Fruit fly (Drosophila melanogaster) whole organism, prepupa: ENCODE measurements around the gene CG46426.

Experiments used
- Blimp-1 ChIP-seq: fragments of 200-800 bp; sonication (Bioruptor generic); optimal IDR thresholded peaks from 3 replicates; lab custom pipeline; 2017; ENCODE audit warnings: missing biosample characterization, missing genetic modification characterization, mild to moderate bottlenecking, moderate library complexity, missing genetic modification reagents
- CG10631 ChIP-seq: fragments of 200-800 bp; sonication (Bioruptor generic); optimal IDR thresholded peaks from 2 replicates; lab custom pipeline; 2016; ENCODE audit warnings: missing biosample characterization, missing genetic modification characterization
- CG10669 ChIP-seq: fragments of 200-800 bp; sonication (Bioruptor generic); optimal IDR thresholded peaks from 3 replicates; lab custom pipeline; 2018; ENCODE audit warnings: missing biosample characterization, mild to moderate bottlenecking, missing genetic modification characterization, moderate library complexity
- CG11294 ChIP-seq: fragments of 200-800 bp; sonication (Bioruptor generic); IDR thresholded peaks from 2 replicates; pipeline ENCODE4 v1.3.6; 2022; ENCODE audit warnings: missing biosample characterization, missing genetic modification characterization
- CG11762 ChIP-seq: fragments of 200-800 bp; sonication (Bioruptor generic); optimal IDR thresholded peaks from 3 replicates; lab custom pipeline; 2016; ENCODE audit warnings: missing biosample characterization, missing genetic modification characterization; ENCODE audit not compliant: insufficient read depth
- CG11902 ChIP-seq: fragments of 200-800 bp; sonication (Bioruptor generic); optimal IDR thresholded peaks from 3 replicates; lab custom pipeline; 2016; ENCODE audit warnings: missing biosample characterization, missing genetic modification characterization
- CG15336 ChIP-seq: fragments of 200-800 bp; sonication (Bioruptor generic); IDR thresholded peaks from 2 replicates; pipeline ENCODE4 v1.3.6; 2022; ENCODE audit warnings: missing biosample characterization, missing genetic modification characterization
- CG1621 ChIP-seq: fragments of 200-800 bp; sonication (Bioruptor generic); optimal IDR thresholded peaks from 3 replicates; lab custom pipeline; 2018; ENCODE audit warnings: missing biosample characterization, mild to moderate bottlenecking, missing genetic modification characterization
- CG16779 ChIP-seq: fragments of 200-800 bp; sonication (Bioruptor generic); optimal IDR thresholded peaks from 3 replicates; lab custom pipeline; 2017; ENCODE audit warnings: missing biosample characterization, mild to moderate bottlenecking, missing genetic modification characterization
- CG3032 ChIP-seq: fragments of 200-800 bp; optimal IDR thresholded peaks from 2 replicates; lab custom pipeline; 2019; ENCODE audit warnings: missing biosample characterization, mild to moderate bottlenecking, missing genetic modification characterization, moderate library complexity
- CG31627 ChIP-seq: fragments of 200-800 bp; sonication (Bioruptor generic); optimal IDR thresholded peaks from 3 replicates; lab custom pipeline; 2016; ENCODE audit warnings: missing biosample characterization, missing genetic modification characterization
- CG32006 ChIP-seq: fragments of 200-800 bp; sonication (Bioruptor generic); optimal IDR thresholded peaks from 3 replicates; lab custom pipeline; 2017; ENCODE audit warnings: missing biosample characterization, mild to moderate bottlenecking, missing genetic modification characterization
- CG34406 ChIP-seq: fragments of 200-800 bp; sonication (Bioruptor generic); optimal IDR thresholded peaks from 3 replicates; lab custom pipeline; 2016; ENCODE audit warnings: missing biosample characterization, missing genetic modification characterization
- CG3919 ChIP-seq: fragments of 200-800 bp; sonication (Bioruptor generic); optimal IDR thresholded peaks from 3 replicates; lab custom pipeline; 2016; ENCODE audit warnings: missing biosample characterization, missing genetic modification characterization
- CG6163 ChIP-seq: fragments of 200-800 bp; sonication (Bioruptor generic); IDR thresholded peaks from 3 replicates; pipeline ENCODE4 v1.3.6; 2022; ENCODE audit warnings: missing biosample characterization, missing genetic modification characterization
- CG6276 ChIP-seq: fragments of 200-800 bp; sonication (Bioruptor generic); optimal IDR thresholded peaks from 2 replicates; lab custom pipeline; 2017; ENCODE audit warnings: missing biosample characterization, mild to moderate bottlenecking, missing genetic modification characterization
- CG6792 ChIP-seq: fragments of 200-800 bp; sonication (Bioruptor generic); optimal IDR thresholded peaks from 3 replicates; lab custom pipeline; 2016; ENCODE audit warnings: missing biosample characterization, missing genetic modification characterization
- CG6808 ChIP-seq: fragments of 200-800 bp; sonication (Bioruptor generic); optimal IDR thresholded peaks from 3 replicates; lab custom pipeline; 2017; ENCODE audit warnings: missing biosample characterization, missing genetic modification characterization, mild to moderate bottlenecking, moderate library complexity, missing genetic modification reagents
- CG6854 ChIP-seq: fragments of 200-800 bp; sonication (Bioruptor generic); optimal IDR thresholded peaks from 2 replicates; lab custom pipeline; 2017; ENCODE audit warnings: missing biosample characterization, mild to moderate bottlenecking, missing genetic modification characterization
- CG8319 ChIP-seq: fragments of 200-800 bp; sonication (Bioruptor generic); optimal IDR thresholded peaks from 3 replicates; lab custom pipeline; 2016; ENCODE audit warnings: missing biosample characterization, missing genetic modification characterization
- CG8632 ChIP-seq: fragments of 200-800 bp; sonication (Bioruptor generic); optimal IDR thresholded peaks from 3 replicates; lab custom pipeline; 2016; ENCODE audit warnings: missing biosample characterization, missing genetic modification characterization
- CG9139 ChIP-seq: fragments of 200-800 bp; sonication (Bioruptor generic); optimal IDR thresholded peaks from 3 replicates; lab custom pipeline; 2017; ENCODE audit warnings: missing biosample characterization, mild to moderate bottlenecking, missing genetic modification characterization
- Eip75B ChIP-seq: fragments of 200-800 bp; sonication (Bioruptor generic); optimal IDR thresholded peaks from 3 replicates; lab custom pipeline; 2016; ENCODE audit warnings: missing biosample characterization, missing genetic modification characterization
- Eip78C ChIP-seq: fragments of 200-800 bp; sonication (Bioruptor generic); peaks from one replicate; lab custom pipeline; 2016; ENCODE audit warnings: missing biosample characterization, missing genetic modification characterization
- Eip93F ChIP-seq: fragments of 200-800 bp; sonication (Bioruptor generic); optimal IDR thresholded peaks from 2 replicates; lab custom pipeline; 2016; ENCODE audit warnings: missing biosample characterization, mild to moderate bottlenecking, missing genetic modification characterization
- Ets21C ChIP-seq: fragments of 200-800 bp; sonication (Bioruptor generic); optimal IDR thresholded peaks from 3 replicates; lab custom pipeline; 2016; ENCODE audit warnings: missing biosample characterization, missing genetic modification characterization
- Ets96B ChIP-seq: fragments of 200-800 bp; optimal IDR thresholded peaks from 2 replicates; lab custom pipeline; 2019; ENCODE audit warnings: missing biosample characterization, mild to moderate bottlenecking, missing genetic modification characterization, moderate library complexity
- Hr39 ChIP-seq: fragments of 200-800 bp; sonication (Bioruptor generic); optimal IDR thresholded peaks from 2 replicates; lab custom pipeline; 2016; ENCODE audit warnings: missing biosample characterization, missing genetic modification characterization
- Met ChIP-seq: fragments of 200-800 bp; sonication (Bioruptor generic); optimal IDR thresholded peaks from 3 replicates; lab custom pipeline; 2016; ENCODE audit warnings: missing biosample characterization, missing genetic modification characterization
- OdsH ChIP-seq: fragments of 200-800 bp; sonication (Bioruptor generic); optimal IDR thresholded peaks from 3 replicates; lab custom pipeline; 2016; ENCODE audit warnings: missing biosample characterization, missing genetic modification characterization
- Smox ChIP-seq: fragments of 200-800 bp; sonication (Bioruptor generic); optimal IDR thresholded peaks from 3 replicates; lab custom pipeline; 2016; ENCODE audit warnings: missing biosample characterization, missing genetic modification characterization
- Sox15 ChIP-seq: fragments of 200-800 bp; sonication (Bioruptor generic); optimal IDR thresholded peaks from 3 replicates; lab custom pipeline; 2016; ENCODE audit warnings: missing biosample characterization, missing genetic modification characterization
- acj6 ChIP-seq: fragments of 200-800 bp; sonication (Bioruptor generic); optimal IDR thresholded peaks from 3 replicates; lab custom pipeline; 2016; ENCODE audit warnings: missing biosample characterization, missing genetic modification characterization
- dsx ChIP-seq: fragments of 200-800 bp; optimal IDR thresholded peaks from 3 replicates; lab custom pipeline; 2019; ENCODE audit warnings: missing biosample characterization, mild to moderate bottlenecking, missing genetic modification characterization, moderate library complexity; ENCODE audit not compliant: poor library complexity, severe bottlenecking
- eg ChIP-seq: fragments of 200-800 bp; sonication (Bioruptor generic); IDR thresholded peaks from 3 replicates; pipeline ENCODE4 v1.3.6; 2022; ENCODE audit warnings: missing biosample characterization, missing genetic modification characterization
- esn ChIP-seq: fragments of 200-800 bp; sonication (Bioruptor generic); optimal IDR thresholded peaks from 2 replicates; lab custom pipeline; 2016; ENCODE audit warnings: missing biosample characterization, mild to moderate bottlenecking, missing genetic modification characterization, moderate library complexity
- fd59A ChIP-seq: fragments of 200-800 bp; sonication (Bioruptor generic); optimal IDR thresholded peaks from 2 replicates; lab custom pipeline; 2017; ENCODE audit warnings: missing biosample characterization, mild to moderate bottlenecking, missing genetic modification characterization, missing genetic modification reagents
- fd85E ChIP-seq: fragments of 200-800 bp; sonication (Bioruptor generic); optimal IDR thresholded peaks from 3 replicates; lab custom pipeline; 2016; ENCODE audit warnings: missing biosample characterization, missing genetic modification characterization
- fkh ChIP-seq: fragments of 200-800 bp; sonication (Bioruptor generic); optimal IDR thresholded peaks from 3 replicates; lab custom pipeline; 2017; ENCODE audit warnings: missing biosample characterization, mild to moderate bottlenecking, missing genetic modification characterization, moderate library complexity
- lz ChIP-seq: fragments of 200-800 bp; sonication (Bioruptor generic); optimal IDR thresholded peaks from 3 replicates; lab custom pipeline; 2016; ENCODE audit warnings: missing biosample characterization, missing genetic modification characterization
- net ChIP-seq: fragments of 200-800 bp; sonication (Bioruptor generic); optimal IDR thresholded peaks from 3 replicates; lab custom pipeline; 2016; ENCODE audit warnings: missing biosample characterization, missing genetic modification characterization
- pdm3 ChIP-seq: fragments of 200-800 bp; sonication (Bioruptor generic); optimal IDR thresholded peaks from 3 replicates; lab custom pipeline; 2016; ENCODE audit warnings: missing biosample characterization, missing genetic modification characterization
- salr ChIP-seq, 2 experiments: fragments of 200-800 bp; sonication (Bioruptor generic); optimal IDR thresholded peaks; 3 replicates each; lab custom pipeline; 2016 to 2018; ENCODE audit warnings: missing biosample characterization in 2 of 2, missing genetic modification characterization in 2 of 2, mild to moderate bottlenecking in 1 of 2
- svp ChIP-seq: fragments of 200-800 bp; sonication (Bioruptor generic); peaks from one replicate; lab custom pipeline; 2016; ENCODE audit warnings: missing biosample characterization, missing genetic modification characterization
- vri ChIP-seq: fragments of 200-800 bp; sonication (Bioruptor generic); optimal IDR thresholded peaks from 3 replicates; lab custom pipeline; 2016; ENCODE audit warnings: missing biosample characterization, mild to moderate bottlenecking, missing genetic modification characterization

The CG46426 gene

DNA sequence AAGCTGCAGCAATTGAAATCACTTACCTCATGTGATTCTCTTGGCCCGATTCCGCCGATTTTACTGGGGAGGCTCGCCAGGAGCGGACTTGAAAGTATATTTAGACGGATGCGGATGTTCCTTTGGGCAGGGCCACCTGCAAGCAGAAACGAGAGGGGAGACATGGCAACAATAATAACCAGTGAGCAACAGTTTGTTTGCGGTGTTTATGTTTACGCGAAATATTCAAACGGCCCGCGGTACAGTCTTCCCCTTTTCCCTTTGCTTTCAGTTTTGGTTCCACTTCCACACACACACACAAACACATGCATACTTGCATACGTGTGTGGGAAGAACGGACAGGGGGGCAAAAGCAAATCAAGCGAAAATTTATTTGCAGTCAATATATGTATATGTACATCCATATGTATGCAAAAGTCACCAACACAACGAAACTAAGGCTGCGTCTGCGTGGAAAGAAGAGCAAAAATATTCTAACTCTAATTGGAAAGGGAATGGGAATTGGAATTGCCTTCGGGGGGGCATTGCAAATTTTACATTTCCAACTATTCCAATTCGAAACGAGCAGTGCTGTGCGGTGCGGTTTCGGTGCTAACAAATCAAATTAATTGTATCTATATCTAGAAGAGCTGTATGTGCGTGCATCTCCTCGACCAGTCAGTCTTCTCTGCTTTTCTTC lies 36.5 kb upstream of the CG46426 start (continued):
- TF ChIP-seq CG10669 (no peak), CG3032 (tag; lab: Kevin White, UChicago) (no peak), CG31627 (GFP tag; lab: Kevin White, UChicago) (no peak), CG6276 (GFP tag; lab: Kevin White, UChicago) (no peak), CG8632 (no peak), CG11294 (no peak), Ets96B (tag; lab: Kevin White, UChicago) (no peak), Eip75B (GFP tag; lab: Kevin White, UChicago) (no peak), lz (no peak), net (no peak)

DNA sequence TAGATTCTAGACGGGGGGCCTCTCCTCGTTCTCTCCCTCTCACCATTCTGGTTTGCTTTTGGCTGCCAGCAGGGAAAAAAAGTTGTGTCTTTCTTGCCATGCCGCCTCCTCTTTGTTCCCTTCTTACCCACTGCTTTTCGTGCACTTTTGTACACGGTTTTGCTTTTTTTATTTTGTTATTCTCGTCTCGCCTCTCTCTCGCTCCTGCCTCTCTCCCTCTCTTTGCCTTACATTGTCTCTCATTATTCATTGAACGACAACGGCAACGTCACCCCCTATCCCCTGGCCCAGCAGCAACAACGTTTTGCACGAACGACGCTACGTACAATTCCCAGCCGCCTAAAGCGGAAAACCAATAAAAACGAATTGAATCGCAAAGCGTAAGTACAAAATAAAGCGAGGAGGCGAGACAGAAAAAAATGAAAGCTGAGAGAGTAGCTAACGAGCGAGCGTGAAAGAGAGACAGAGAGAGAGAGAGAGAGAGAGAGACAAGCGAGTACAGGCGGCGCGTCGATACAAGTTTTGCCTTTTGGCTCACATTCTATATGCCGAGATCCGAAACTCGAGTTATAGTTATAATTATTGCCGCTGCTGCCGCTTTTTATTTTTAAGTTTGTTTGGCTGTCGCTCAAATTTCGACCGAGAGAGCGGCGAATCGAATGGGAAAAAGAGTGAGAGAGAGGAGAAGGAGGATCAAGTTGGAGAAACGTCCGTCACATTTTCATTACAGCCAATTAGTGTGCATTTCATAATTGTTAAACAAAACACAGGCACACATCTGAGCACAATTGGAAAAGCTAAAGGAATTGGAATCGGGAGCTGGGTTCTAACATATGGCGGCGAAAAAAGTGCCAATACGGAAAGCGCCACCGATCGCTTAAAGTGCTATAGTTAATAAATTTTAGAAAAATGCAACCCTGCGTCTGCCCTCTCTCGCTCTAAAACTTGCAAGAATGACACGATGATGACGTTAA lies 35.6 kb upstream of the CG46426 start:
- TF ChIP-seq net (peak; percentile 76), CG6276 (GFP tag; lab: Kevin White, UChicago) (peak; percentile 80), Ets21C (GFP tag; lab: Kevin White, UChicago) (no peak), CG3919 (GFP tag; lab: Kevin White, UChicago) (peak; percentile 52), Eip93F (GFP tag; lab: Kevin White, UChicago) (peak; percentile 40), CG15336 (GFP tag; lab: Robert Waterston, UW) (peak; percentile 76), Sox15 (GFP tag; lab: Kevin White, UChicago) (no peak), CG31627 (GFP tag; lab: Kevin White, UChicago) (no peak), salr (GFP tag; optimal IDR thresholded peaks at IDR 0.05; lab: Kevin White, UChicago) (peak; percentile 62), CG9139 (GFP tag; lab: Kevin White, UChicago) (peak; percentile 87), CG34406 (GFP tag; lab: Kevin White, UChicago) (peak; percentile 44), CG32006 (GFP tag; lab: Kevin White, UChicago) (peak; percentile 73), fkh (GFP tag; lab: Kevin White, UChicago) (peak; percentile 10), CG11762 (GFP tag; lab: Kevin White, UChicago) (no peak), OdsH (GFP tag; lab: Kevin White, UChicago) (peak; percentile 37), Ets96B (tag; lab: Kevin White, UChicago) (peak; percentile 78), fd85E (GFP tag; lab: Kevin White, UChicago) (peak; percentile 12), fd59A (GFP tag; lab: Kevin White, UChicago) (peak; percentile 55), CG6808 (GFP tag; lab: Kevin White, UChicago) (peak; percentile 84), Eip78C (GFP tag; lab: Kevin White, UChicago) (peak; percentile 87), Hr39 (GFP tag; lab: Kevin White, UChicago) (no peak), CG6854 (GFP tag; lab: Kevin White, UChicago) (peak; percentile 85), Blimp-1 (GFP tag; lab: Kevin White, UChicago) (peak; percentile 56), Smox (GFP tag; lab: Kevin White, UChicago) (peak; percentile 58), CG1621 (tag; lab: Kevin White, UChicago) (peak; percentile 85), CG10631 (peak; percentile 53), esn (GFP tag; lab: Kevin White, UChicago) (peak; percentile 37), pdm3 (GFP tag; lab: Kevin White, UChicago) (peak; percentile 38), CG3032 (tag; lab: Kevin White, UChicago) (peak; percentile 68), CG6163 (GFP tag; lab: Robert Waterston, UW) (peak; percentile 95), Met (GFP tag; lab: Kevin White, UChicago) (peak; percentile 33), CG8632 (peak; percentile 60), CG16779 (tag; lab: Kevin White, UChicago) (peak; percentile 88), CG11902 (GFP tag; lab: Kevin White, UChicago) (no peak), svp (peak; percentile 95), eg (GFP tag; lab: Robert Waterston, UW) (peak; percentile 87), CG8319 (GFP tag; lab: Kevin White, UChicago) (no peak), vri (GFP tag; lab: Kevin White, UChicago) (peak; percentile 81), lz (peak; percentile 4), dsx (GFP tag; lab: Kevin White, UChicago) (peak; percentile 99), CG6792 (GFP tag; lab: Kevin White, UChicago) (peak; percentile 22), acj6 (GFP tag; lab: Kevin White, UChicago) (no peak)
